Worm (Caenorhabditis elegans) whole organism, late embryonic: Measurements from ENCODE around the gene srg-50.

Experiments
- ama-1 ChIP-seq: fragments of 150-350 bp; optimal IDR thresholded peaks from 2 replicates; lab custom pipeline; 2014
- ceh-9 ChIP-seq: sonication (generic microtip); optimal IDR thresholded peaks from 2 replicates; lab custom pipeline; 2016; ENCODE audit warnings: mild to moderate bottlenecking, missing genetic modification characterization, inconsistent platforms, missing compliant biosample characterization
- dmd-4 ChIP-seq: sonication (generic microtip); optimal IDR thresholded peaks from 2 replicates; lab custom pipeline; 2016; ENCODE audit warnings: borderline replicate concordance, missing genetic modification characterization, missing compliant biosample characterization
- hlh-13 ChIP-seq: fragments of 200-800 bp; sonication (Bioruptor generic); optimal IDR thresholded peaks from 2 replicates; lab custom pipeline; 2018; ENCODE audit warnings: mild to moderate bottlenecking, missing genetic modification characterization, missing compliant biosample characterization
- hlh-8 ChIP-seq: sonication (generic microtip); optimal IDR thresholded peaks from 2 replicates; lab custom pipeline; 2016; ENCODE audit warnings: missing genotype, missing genetic modification characterization, missing compliant biosample characterization
- mec-3 ChIP-seq: sonication (generic microtip); optimal IDR thresholded peaks from 2 replicates; lab custom pipeline; 2016; ENCODE audit warnings: borderline replicate concordance, missing genetic modification characterization, missing compliant biosample characterization
- nhr-11 ChIP-seq: fragments of 150-350 bp; optimal IDR thresholded peaks from 2 replicates; lab custom pipeline; 2014; ENCODE audit warnings: missing biosample characterization, missing genetic modification characterization
- pax-1 ChIP-seq: fragments of 150-350 bp; optimal IDR thresholded peaks from 2 replicates; lab custom pipeline; 2014; ENCODE audit warnings: missing biosample characterization, missing genetic modification characterization
- tbx-2 ChIP-seq: sonication (generic microtip); optimal IDR thresholded peaks from 2 replicates; lab custom pipeline; 2016; ENCODE audit warnings: missing genetic modification characterization, missing compliant biosample characterization

DNA sequence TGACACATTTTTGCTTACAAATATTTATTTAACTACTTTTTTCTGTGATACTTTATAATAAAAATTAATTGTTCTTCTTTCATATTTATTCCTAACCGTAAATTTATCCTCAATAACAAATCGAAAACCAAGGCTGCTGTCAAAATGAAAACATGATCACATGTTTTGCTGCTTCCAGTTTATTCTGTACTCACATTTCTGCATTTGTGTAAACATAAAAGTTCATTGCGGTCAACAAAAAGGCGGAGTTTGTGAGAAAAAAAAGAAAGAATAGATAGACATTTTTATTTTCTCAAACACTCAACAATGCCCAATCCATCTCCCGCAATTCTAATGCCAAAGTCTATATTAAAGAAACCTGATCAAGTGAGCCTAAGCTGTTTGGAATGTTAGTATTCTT, 39.1 kb downstream of the srg-50 start, which contains the start of gene C06G3.3:
- no peak for TF ChIP-seq ama-1 (lab: Kevin White, UChicago)
- TF ChIP-seq hlh-8 (tag; lab: Kevin White, UChicago), result no peak
- no peak for TF ChIP-seq pax-1 (tag; lab: Kevin White, UChicago)
- no peak for TF ChIP-seq tbx-2 (tag; lab: Kevin White, UChicago)
- no peak for TF ChIP-seq mec-3 (tag; lab: Kevin White, UChicago)
- TF ChIP-seq dmd-4 (tag; lab: Kevin White, UChicago), result no peak
- no peak for TF ChIP-seq ceh-9 (tag; lab: Kevin White, UChicago)
- no peak for TF ChIP-seq hlh-13 (GFP tag; lab: Kevin White, UChicago)
- TF ChIP-seq nhr-11 (tag; lab: Kevin White, UChicago), result no peak
